Fruit fly (Drosophila melanogaster) S2 (cell line): ENCODE data around the gene CG12061.

ENCODE experiments used
- CG8478 ChIP-seq: fragments of >200 bp; optimal IDR thresholded peaks from 2 replicates; lab custom pipeline; 2018
- CTCF ChIP-seq, 2 experiments: fragments of >200 bp; optimal IDR thresholded peaks; 2 replicates each; lab custom pipeline; 2018

dm6 chrX:23067521-23068459, 31.9 kb downstream of the CG12061 start, which contains the start of gene CG17167:
- TF ChIP-seq CG8478 (lab: Kevin White, UChicago) (no peak), CTCF (optimal IDR thresholded peaks at IDR 0.05; lab: Kevin White, UChicago) (peak; percentile 24 to 76)
